Worm (Caenorhabditis elegans): ENCODE results near the gene nhr-205.

Gene nhr-205

ce11 chrV:10037040-10037439 lies 44.5 kb downstream of the nhr-205 start, which contains the start of gene F57A8.1:
TSS of gene F57A8.1 (plus strand) at chrV:10037340.
- TF ChIP-seq nhr-237 (tag; optimal IDR thresholded peaks at IDR 0.05) (no peak), lin-32 (GFP tag; optimal IDR thresholded peaks at IDR 0.05) (no peak), hlh-1 (tag; optimal IDR thresholded peaks at IDR 0.05) (no peak), mls-2 (tag; optimal IDR thresholded peaks at IDR 0.05) (no peak)

- TF ChIP-seq sptf-1 (tag; optimal IDR thresholded peaks at IDR 0.05) (no peak), ces-1 (GFP tag; optimal IDR thresholded peaks at IDR 0.05) (peak; percentile 22), elt-3 (tag; optimal IDR thresholded peaks at IDR 0.05) (no peak), sem-2 (GFP tag; optimal IDR thresholded peaks at IDR 0.05) (no peak), ceh-43 (GFP tag; optimal IDR thresholded peaks at IDR 0.05) (no peak), lin-32 (GFP tag; optimal IDR thresholded peaks at IDR 0.05) (peak; percentile 71), unc-62 (GFP tag; optimal IDR thresholded peaks at IDR 0.05) (no peak), tbx-8 (GFP tag; optimal IDR thresholded peaks at IDR 0.05) (no peak), nhr-76 (tag; optimal IDR thresholded peaks at IDR 0.05) (no peak), hlh-1 (tag; optimal IDR thresholded peaks at IDR 0.05) (no peak), cnd-1 (tag; optimal IDR thresholded peaks at IDR 0.05) (peak; percentile 82), ceh-83 (GFP tag; optimal IDR thresholded peaks at IDR 0.05) (peak; percentile 5), ham-2 (GFP tag; optimal IDR thresholded peaks at IDR 0.05) (peak; percentile 7), unc-120 (tag; optimal IDR thresholded peaks at IDR 0.05; ENCODE audit: poor library complexity, severe bottlenecking) (peak; percentile 56), nhr-237 (tag; optimal IDR thresholded peaks at IDR 0.05) (no peak), nhr-12 (tag; optimal IDR thresholded peaks at IDR 0.05) (no peak), bed-3 (GFP tag; optimal IDR thresholded peaks at IDR 0.05) (no peak)
Observed at ce11 chrV:10036275-10036674, 45.3 kb downstream of the nhr-205 start, which contains the start of gene T06E8.2. TSS of gene T06E8.2 (minus strand) at chrV:10036413.

ce11 chrV:10035586-10035985 lies 46.0 kb downstream of the nhr-205 start:
- peak; percentile 30 for TF ChIP-seq ceh-43 (GFP tag; optimal IDR thresholded peaks at IDR 0.05)
- TF ChIP-seq snpc-4 (tag; optimal IDR thresholded peaks at IDR 0.05), result no peak
- no peak for TF ChIP-seq tbx-8 (GFP tag; optimal IDR thresholded peaks at IDR 0.05)
- peak; percentile 79 for TF ChIP-seq ces-1 (GFP tag; optimal IDR thresholded peaks at IDR 0.05)
- peak; percentile 94 for TF ChIP-seq blmp-1 (tag; optimal IDR thresholded peaks at IDR 0.05)

- TF ChIP-seq ces-1 (GFP tag; optimal IDR thresholded peaks at IDR 0.05), result peak; percentile 23
- peak; percentile 32 for TF ChIP-seq nhr-237 (tag; optimal IDR thresholded peaks at IDR 0.05)
- TF ChIP-seq lin-13 (tag; optimal IDR thresholded peaks at IDR 0.05), result no peak
- peak; percentile 4 for TF ChIP-seq ceh-43 (GFP tag; optimal IDR thresholded peaks at IDR 0.05)
- TF ChIP-seq lsy-2 (tag; optimal IDR thresholded peaks at IDR 0.05), result peak; percentile 3
- no peak for TF ChIP-seq ztf-11 (tag; optimal IDR thresholded peaks at IDR 0.05)
Observed at ce11 chrV:10031384-10032171, 50.0 kb downstream of the nhr-205 start.

- TF ChIP-seq cnd-1 (tag; optimal IDR thresholded peaks at IDR 0.05) (no peak), mls-2 (tag; optimal IDR thresholded peaks at IDR 0.05) (no peak), ces-1 (GFP tag; optimal IDR thresholded peaks at IDR 0.05) (no peak), lsy-2 (tag; optimal IDR thresholded peaks at IDR 0.05) (no peak), ceh-43 (GFP tag; optimal IDR thresholded peaks at IDR 0.05) (no peak), nhr-2 (tag; optimal IDR thresholded peaks at IDR 0.05) (no peak), unc-62 (GFP tag; optimal IDR thresholded peaks at IDR 0.05) (no peak), zip-8 (tag; optimal IDR thresholded peaks at IDR 0.05) (no peak), ztf-11 (tag; optimal IDR thresholded peaks at IDR 0.05) (no peak), nhr-76 (tag; optimal IDR thresholded peaks at IDR 0.05) (no peak), unc-39 (tag; optimal IDR thresholded peaks at IDR 0.05) (no peak), pha-4 (tag; optimal IDR thresholded peaks at IDR 0.05) (no peak)
Observed at ce11 chrV:10030992-10031383, 50.6 kb downstream of the nhr-205 start, which contains the start of gene acl-2. TSS of gene acl-2 (minus strand) at chrV:10031092.

Measured in whole organism, mixed stage, embryonic.